Fruit fly (Drosophila melanogaster) whole organism, embryonic: ENCODE results near the gene Wwox.

Experiments used
- Awh ChIP-seq: fragments of 200-800 bp; sonication (Bioruptor generic); IDR thresholded peaks from 2 replicates; pipeline ENCODE4, ENCODE4 v1.3.6; 2022; ENCODE audit warnings: missing biosample characterization, missing genetic modification characterization
- Bgb ChIP-seq: fragments of 200-800 bp; sonication (Bioruptor generic); IDR thresholded peaks from 2 replicates; pipeline ENCODE4 v1.3.6; 2022; ENCODE audit warnings: missing biosample characterization, missing genetic modification characterization; ENCODE audit not compliant: partially characterized antibody
- CG1024 ChIP-seq: fragments of 200-800 bp; sonication (Bioruptor generic); IDR thresholded peaks from 2 replicates; pipeline ENCODE4 v1.3.6; 2022; ENCODE audit warnings: missing biosample characterization, missing genetic modification characterization
- CG11398 ChIP-seq: fragments of 200-800 bp; sonication (Bioruptor generic); optimal IDR thresholded peaks from 2 replicates; lab custom pipeline; 2016; ENCODE audit warnings: missing biosample characterization, missing genetic modification characterization
- CG12769 ChIP-seq: fragments of 200-800 bp; sonication (Bioruptor generic); optimal IDR thresholded peaks from 2 replicates; lab custom pipeline; 2019; ENCODE audit warnings: missing biosample characterization, mild to moderate bottlenecking, missing genetic modification characterization, moderate library complexity
- CG13287 ChIP-seq: fragments of 200-800 bp; sonication (Bioruptor generic); IDR thresholded peaks from 2 replicates; pipeline ENCODE4 v1.3.6; 2022; ENCODE audit warnings: missing biosample characterization, missing genetic modification characterization; ENCODE audit not compliant: partially characterized antibody
- CG14710 ChIP-seq: fragments of 200-800 bp; sonication (Bioruptor generic); optimal IDR thresholded peaks from 3 replicates; lab custom pipeline; 2019; ENCODE audit warnings: missing biosample characterization, mild to moderate bottlenecking, missing genetic modification characterization, moderate library complexity
- CG1602 ChIP-seq: fragments of 200-800 bp; sonication (Bioruptor generic); optimal IDR thresholded peaks from 3 replicates; lab custom pipeline; 2016; ENCODE audit warnings: missing biosample characterization, missing genetic modification characterization
- CG1647 ChIP-seq: fragments of 200-800 bp; sonication (Bioruptor generic); optimal IDR thresholded peaks from 3 replicates; lab custom pipeline; 2016; ENCODE audit warnings: missing biosample characterization, missing genetic modification characterization
- CG18619 ChIP-seq: fragments of 200-800 bp; sonication (Bioruptor generic); optimal IDR thresholded peaks from 3 replicates; lab custom pipeline; 2017; ENCODE audit warnings: missing biosample characterization, mild to moderate bottlenecking, missing genetic modification characterization
- CG18764 ChIP-seq: fragments of 200-800 bp; sonication (Bioruptor generic); optimal IDR thresholded peaks from 3 replicates; lab custom pipeline; 2016; ENCODE audit warnings: missing biosample characterization, missing genetic modification characterization
- CG3407 ChIP-seq: fragments of 200-800 bp; sonication (Bioruptor generic); optimal IDR thresholded peaks from 2 replicates; lab custom pipeline; 2018; ENCODE audit warnings: missing biosample characterization, mild to moderate bottlenecking, missing genetic modification characterization
- CG3847 ChIP-seq: fragments of 200-800 bp; sonication (Bioruptor generic); IDR thresholded peaks from 2 replicates; pipeline ENCODE4 v1.3.6; 2022; ENCODE audit warnings: missing biosample characterization, missing genetic modification characterization
- CG4730 ChIP-seq: fragments of 200-800 bp; sonication (Bioruptor generic); IDR thresholded peaks from 2 replicates; pipeline ENCODE4 v1.3.6; 2022; ENCODE audit warnings: missing biosample characterization, missing genetic modification characterization
- CG6854 ChIP-seq: fragments of 200-800 bp; sonication (Bioruptor generic); optimal IDR thresholded peaks from 3 replicates; lab custom pipeline; 2017; ENCODE audit warnings: missing biosample characterization, mild to moderate bottlenecking, missing genetic modification characterization
- CG7372 ChIP-seq: fragments of 200-800 bp; sonication (Bioruptor generic); IDR thresholded peaks from 2 replicates; pipeline ENCODE4 v1.3.6; 2022; ENCODE audit warnings: missing biosample characterization, missing genetic modification characterization
- CG8478 ChIP-seq: fragments of >200 bp; optimal IDR thresholded peaks from 2 replicates; lab custom pipeline; 2018
- CG9437 ChIP-seq: fragments of 200-800 bp; sonication (Bioruptor generic); optimal IDR thresholded peaks from 2 replicates; lab custom pipeline; 2018; ENCODE audit warnings: missing biosample characterization, mild to moderate bottlenecking, missing genetic modification characterization
- CG9817 ChIP-seq: fragments of 200-800 bp; sonication (Bioruptor generic); optimal IDR thresholded peaks from 2 replicates; lab custom pipeline; 2018; ENCODE audit warnings: missing biosample characterization, mild to moderate bottlenecking, missing genetic modification characterization, moderate library complexity
- CkIIα-i1 ChIP-seq: fragments of 200-800 bp; sonication (Bioruptor generic); IDR thresholded peaks from 2 replicates; pipeline ENCODE4 v1.3.6; 2022; ENCODE audit warnings: missing biosample characterization, missing genetic modification characterization
- Dip2 ChIP-seq: fragments of 200-800 bp; sonication (Bioruptor generic); IDR thresholded peaks from 2 replicates; pipeline ENCODE4 v1.3.6; 2022; ENCODE audit warnings: missing biosample characterization, missing genetic modification characterization
- Dip3 ChIP-seq: fragments of 200-800 bp; sonication (Bioruptor generic); optimal IDR thresholded peaks from 3 replicates; lab custom pipeline; 2016; ENCODE audit warnings: missing biosample characterization, missing genetic modification characterization
- Drgx ChIP-seq: fragments of 200-800 bp; sonication (Bioruptor generic); IDR thresholded peaks from 2 replicates; pipeline ENCODE4 v1.3.6; 2022; ENCODE audit warnings: missing biosample characterization, missing genetic modification characterization
- Eip74EF ChIP-seq, 2 experiments: fragments of 200-800 bp in 1 of 2; fragments of >200 bp in 1 of 2; sonication (Bioruptor generic) in 1 of 2; optimal IDR thresholded peaks; 2 replicates each; lab custom pipeline; 2017 to 2019; ENCODE audit warnings: missing biosample characterization in 2 of 2, missing genetic modification characterization in 2 of 2, mild to moderate bottlenecking in 1 of 2, moderate library complexity in 1 of 2
- MBD-R2 ChIP-seq: fragments of 200-800 bp; sonication (Bioruptor generic); IDR thresholded peaks from 2 replicates; pipeline ENCODE4 v1.3.6; 2022; ENCODE audit warnings: missing biosample characterization, missing genetic modification characterization
- Meics ChIP-seq: fragments of 200-800 bp; sonication (Bioruptor generic); optimal IDR thresholded peaks from 2 replicates; lab custom pipeline; 2017; ENCODE audit warnings: missing biosample characterization, mild to moderate bottlenecking, missing genetic modification characterization
- Nf-YA ChIP-seq: fragments of 200-800 bp; sonication (Bioruptor generic); IDR thresholded peaks from 2 replicates; pipeline ENCODE4 v1.3.6; 2022; ENCODE audit warnings: missing biosample characterization, missing genetic modification characterization
- Nf-YB ChIP-seq: fragments of 200-800 bp; sonication (Bioruptor generic); optimal IDR thresholded peaks from 3 replicates; lab custom pipeline; 2019; ENCODE audit warnings: missing biosample characterization, mild to moderate bottlenecking, missing genetic modification characterization, moderate library complexity
- bsh ChIP-seq, 2 experiments: fragments of 200-800 bp; sonication (Bioruptor generic); optimal IDR thresholded peaks; 2 replicates each; lab custom pipeline; 2017 to 2018; ENCODE audit warnings: mild to moderate bottlenecking in 2 of 2, missing biosample characterization in 2 of 2, missing genetic modification characterization in 2 of 2, moderate library complexity in 1 of 2
- cwo ChIP-seq: fragments of 200-800 bp; sonication (Bioruptor generic); optimal IDR thresholded peaks from 3 replicates; lab custom pipeline; 2017; ENCODE audit warnings: missing biosample characterization, missing genetic modification characterization, mild to moderate bottlenecking, moderate library complexity, missing genetic modification reagents
- ems ChIP-seq: fragments of 200-800 bp; sonication (Bioruptor generic); optimal IDR thresholded peaks from 3 replicates; lab custom pipeline; 2016; ENCODE audit warnings: missing biosample characterization, missing genetic modification characterization
- en ChIP-seq: fragments of 200-800 bp; sonication (Bioruptor generic); optimal IDR thresholded peaks from 2 replicates; lab custom pipeline; 2016; ENCODE audit warnings: missing biosample characterization, missing genetic modification characterization
- fd96Cb ChIP-seq: fragments of 200-800 bp; sonication (Bioruptor generic); optimal IDR thresholded peaks from 2 replicates; lab custom pipeline; 2018; ENCODE audit warnings: missing biosample characterization, mild to moderate bottlenecking, missing genetic modification characterization, moderate library complexity
- fu2 ChIP-seq: fragments of 200-800 bp; sonication (Bioruptor generic); optimal IDR thresholded peaks from 2 replicates; lab custom pipeline; 2016; ENCODE audit warnings: missing biosample characterization, missing genetic modification characterization
- ham ChIP-seq: fragments of 200-800 bp; sonication (Bioruptor generic); IDR thresholded peaks from 2 replicates; pipeline ENCODE4 v1.3.6; 2022; ENCODE audit warnings: missing biosample characterization, missing genetic modification characterization
- lola ChIP-seq, 3 experiments: fragments of >200 bp in 2 of 3; fragments of 200-800 bp in 1 of 3; sonication (Bioruptor generic) in 1 of 3; optimal IDR thresholded peaks; 2 replicates each; lab custom pipeline; 2017 to 2019; ENCODE audit warnings: missing biosample characterization in 3 of 3, missing genetic modification characterization in 3 of 3, mild to moderate bottlenecking in 1 of 3, moderate library complexity in 1 of 3
- luna ChIP-seq: fragments of 200-800 bp; sonication (Bioruptor generic); optimal IDR thresholded peaks from 2 replicates; lab custom pipeline; 2016; ENCODE audit warnings: missing biosample characterization, missing genetic modification characterization
- mirr ChIP-seq: fragments of 200-800 bp; sonication (Bioruptor generic); optimal IDR thresholded peaks from 3 replicates; lab custom pipeline; 2018; ENCODE audit warnings: missing biosample characterization, mild to moderate bottlenecking, missing genetic modification characterization
- org-1 ChIP-seq: fragments of 200-800 bp; sonication (Bioruptor generic); optimal IDR thresholded peaks from 2 replicates; lab custom pipeline; 2017; ENCODE audit warnings: missing biosample characterization, missing genetic modification characterization
- peb ChIP-seq: fragments of 200-800 bp; sonication (Bioruptor generic); IDR thresholded peaks from 2 replicates; pipeline ENCODE4 v1.3.6; 2022; ENCODE audit warnings: missing biosample characterization, missing genetic modification characterization
- ranshi ChIP-seq: fragments of 200-800 bp; sonication (Bioruptor generic); IDR thresholded peaks from 2 replicates; pipeline ENCODE4 v1.3.6; 2022; ENCODE audit warnings: missing biosample characterization, missing genetic modification characterization
- run ChIP-seq: fragments of 200-800 bp; sonication (Bioruptor generic); optimal IDR thresholded peaks from 3 replicates; lab custom pipeline; 2018; ENCODE audit warnings: missing biosample characterization, mild to moderate bottlenecking, missing genetic modification characterization
- sens ChIP-seq: fragments of 200-800 bp; sonication (Bioruptor generic); peaks from one replicate; lab custom pipeline; 2016; ENCODE audit warnings: missing biosample characterization, missing genetic modification characterization
- sens-2 ChIP-seq: fragments of 200-800 bp; sonication (Bioruptor generic); IDR thresholded peaks from 2 replicates; pipeline ENCODE4 v1.3.6; 2022; ENCODE audit warnings: missing biosample characterization, missing genetic modification characterization
- stc ChIP-seq: fragments of 200-800 bp; sonication (Bioruptor generic); IDR thresholded peaks from 2 replicates; pipeline ENCODE4 v1.3.6; 2022; ENCODE audit warnings: missing biosample characterization, missing genetic modification characterization
- stwl ChIP-seq: fragments of 200-800 bp; sonication (Bioruptor generic); optimal IDR thresholded peaks from 3 replicates; lab custom pipeline; 2018; ENCODE audit warnings: missing biosample characterization, mild to moderate bottlenecking, missing genetic modification characterization, moderate library complexity
- tll ChIP-seq, 2 experiments: fragments of 200-800 bp in 1 of 2; fragments of >200 bp in 1 of 2; sonication (Bioruptor generic) in 1 of 2; optimal IDR thresholded peaks; 2 replicates each; lab custom pipeline; 2017 to 2019; ENCODE audit warnings: missing biosample characterization in 2 of 2, missing genetic modification characterization in 2 of 2, mild to moderate bottlenecking in 1 of 2, moderate library complexity in 1 of 2
- toy ChIP-seq: fragments of 200-800 bp; sonication (Bioruptor generic); IDR thresholded peaks from 2 replicates; pipeline ENCODE4 v1.3.6; 2022; ENCODE audit warnings: missing biosample characterization, missing genetic modification characterization
- tup ChIP-seq: fragments of 200-800 bp; sonication (Bioruptor generic); optimal IDR thresholded peaks from 2 replicates; lab custom pipeline; 2016; ENCODE audit warnings: missing biosample characterization, mild to moderate bottlenecking, missing genetic modification characterization, moderate library complexity
- usp ChIP-seq: fragments of >200 bp; optimal IDR thresholded peaks from 2 replicates; lab custom pipeline; 2017; ENCODE audit warnings: missing biosample characterization, missing genetic modification characterization
- yki ChIP-seq: fragments of >200 bp; optimal IDR thresholded peaks from 3 replicates; lab custom pipeline; 2018

Gene Wwox

dm6 chr2L:7964611-7965010 lies 39.5 kb downstream of the Wwox start (continued):
- TF ChIP-seq org-1 (GFP tag; lab: Kevin White, UChicago) (peak; percentile 65), Meics (GFP tag; lab: Kevin White, UChicago) (peak; percentile 53), bsh (GFP tag; optimal IDR thresholded peaks at IDR 0.05; lab: Kevin White, UChicago) (peak; percentile 64 to 74), en (GFP tag; lab: Kevin White, UChicago) (peak; percentile 71), fd96Cb (peak; percentile 72), CG1602 (GFP tag; lab: Kevin White, UChicago) (peak; percentile 60), yki (lab: Kevin White, UChicago) (no peak), Drgx (GFP tag; lab: Robert Waterston, UW) (peak; percentile 93), CG7372 (GFP tag; lab: Robert Waterston, UW) (peak; percentile 59), CG11398 (peak; percentile 65), Bgb (GFP tag; lab: Robert Waterston, UW) (no peak), Awh (GFP tag; lab: Robert Waterston, UW) (peak; percentile 80), CG1024 (GFP tag; lab: Robert Waterston, UW) (peak; percentile 70; the same call in 1 of the 2 replicates), CG1647 (peak; percentile 24), CG14710 (tag; lab: Kevin White, UChicago) (peak; percentile 10), Eip74EF (GFP tag; optimal IDR thresholded peaks at IDR 0.05; lab: Kevin White, UChicago) (peak in 1 of 2 experiments; percentile 52), CG8478 (lab: Kevin White, UChicago) (no peak), toy (GFP tag; lab: Robert Waterston, UW) (no peak), CG18764 (GFP tag; lab: Kevin White, UChicago) (peak; percentile 51), Nf-YB (GFP tag; lab: Kevin White, UChicago) (peak; percentile 18), fu2 (GFP tag; lab: Kevin White, UChicago) (peak; percentile 59), usp (no peak), CG12769 (tag; lab: Kevin White, UChicago) (peak; percentile 75), ems (GFP tag; lab: Kevin White, UChicago) (peak; percentile 64), CG4730 (GFP tag; lab: Robert Waterston, UW) (peak; percentile 69), run (peak; percentile 78), CG3407 (peak; percentile 65), CkIIα-i1 (GFP tag; lab: Robert Waterston, UW) (peak; percentile 6; the same call in 1 of the 2 replicates), sens-2 (GFP tag; lab: Robert Waterston, UW) (peak; percentile 62), Dip2 (GFP tag; lab: Robert Waterston, UW) (no peak), peb (GFP tag; lab: Robert Waterston, UW) (peak; percentile 69; the same call in 1 of the 2 replicates), stc (peak; percentile 83), CG13287 (GFP tag; lab: Robert Waterston, UW) (no peak), lola (GFP tag; optimal IDR thresholded peaks at IDR 0.05; lab: Kevin White, UChicago) (peak in 1 of 3 experiments; percentile 57), Dip3 (GFP tag; lab: Kevin White, UChicago) (peak; percentile 12), CG3847 (peak; percentile 70), ranshi (GFP tag; lab: Robert Waterston, UW) (peak; percentile 77), CG9437 (peak; percentile 59), tup (GFP tag; lab: Kevin White, UChicago) (peak; percentile 20), CG6854 (GFP tag; lab: Kevin White, UChicago) (no peak), Nf-YA (GFP tag; lab: Robert Waterston, UW) (peak; percentile 82), CG18619 (GFP tag; lab: Kevin White, UChicago) (peak; percentile 46), sens (GFP tag; lab: Kevin White, UChicago) (peak; percentile 96), luna (GFP tag; lab: Kevin White, UChicago) (peak; percentile 43), ham (no peak), mirr (no peak), MBD-R2 (GFP tag; lab: Robert Waterston, UW) (peak; percentile 34; the same call in 1 of the 2 replicates), cwo (GFP tag; lab: Kevin White, UChicago) (peak; percentile 34), CG9817 (tag; lab: Kevin White, UChicago) (peak; percentile 47), stwl (tag; lab: Kevin White, UChicago) (no peak), tll (GFP tag; optimal IDR thresholded peaks at IDR 0.05; lab: Kevin White, UChicago) (no peak)
